Fruit fly (Drosophila melanogaster) whole organism, embryonic: ENCODE results near the gene shf.

Source experiments
- Abd-B ChIP-seq: fragments of 200-800 bp; sonication (Bioruptor generic); optimal IDR thresholded peaks from 2 replicates; lab custom pipeline; 2018; ENCODE audit warnings: missing biosample characterization, mild to moderate bottlenecking, missing genetic modification characterization, moderate library complexity
- Atf-2 ChIP-seq: fragments of 200-800 bp; sonication (Bioruptor generic); optimal IDR thresholded peaks from 2 replicates; lab custom pipeline; 2016; ENCODE audit warnings: missing biosample characterization, missing genetic modification characterization
- B-H2 ChIP-seq: fragments of 200-800 bp; sonication (Bioruptor generic); optimal IDR thresholded peaks from 2 replicates; lab custom pipeline; 2018; ENCODE audit warnings: missing biosample characterization, mild to moderate bottlenecking, missing genetic modification characterization
- Bdp1 ChIP-seq: fragments of 200-800 bp; sonication (Bioruptor generic); optimal IDR thresholded peaks from 3 replicates; lab custom pipeline; 2016; ENCODE audit warnings: missing biosample characterization, missing genetic modification characterization
- CG11560 ChIP-seq: fragments of 200-800 bp; sonication (Bioruptor generic); IDR thresholded peaks from 3 replicates; pipeline ENCODE4 v1.3.6; 2022; ENCODE audit warnings: missing biosample characterization, missing genetic modification characterization
- CG11695 ChIP-seq: fragments of 200-800 bp; sonication (Bioruptor generic); IDR thresholded peaks from 3 replicates; pipeline ENCODE4 v1.3.6; 2022; ENCODE audit warnings: missing biosample characterization, missing genetic modification characterization
- CG11696 ChIP-seq: fragments of 200-800 bp; sonication (Bioruptor generic); IDR thresholded peaks from 2 replicates; pipeline ENCODE4 v1.3.6; 2022; ENCODE audit warnings: missing biosample characterization, missing genetic modification characterization
- CG12942 ChIP-seq: fragments of 200-800 bp; sonication (Bioruptor generic); optimal IDR thresholded peaks from 3 replicates; lab custom pipeline; 2016; ENCODE audit warnings: missing biosample characterization, missing genetic modification characterization
- CG14667 ChIP-seq: fragments of 200-800 bp; sonication (Bioruptor generic); IDR thresholded peaks from 2 replicates; pipeline ENCODE4 v1.3.6; 2022; ENCODE audit warnings: missing biosample characterization, missing genetic modification characterization
- CG14710 ChIP-seq: fragments of 200-800 bp; sonication (Bioruptor generic); optimal IDR thresholded peaks from 3 replicates; lab custom pipeline; 2019; ENCODE audit warnings: missing biosample characterization, mild to moderate bottlenecking, missing genetic modification characterization, moderate library complexity
- CG1603 ChIP-seq: fragments of 200-800 bp; sonication (Bioruptor generic); optimal IDR thresholded peaks from 2 replicates; lab custom pipeline; 2019; ENCODE audit warnings: missing biosample characterization, mild to moderate bottlenecking, missing genetic modification characterization, moderate library complexity
- CG17568 ChIP-seq: fragments of 200-800 bp; sonication (Bioruptor generic); optimal IDR thresholded peaks from 2 replicates; lab custom pipeline; 2018; ENCODE audit warnings: missing biosample characterization, mild to moderate bottlenecking, missing genetic modification characterization, moderate library complexity
- CG17612 ChIP-seq: fragments of 200-800 bp; sonication (Bioruptor generic); IDR thresholded peaks from 2 replicates; pipeline ENCODE4 v1.3.6; 2022; ENCODE audit warnings: missing biosample characterization, missing genetic modification characterization
- CG4360 ChIP-seq: fragments of 200-800 bp; sonication (Bioruptor generic); IDR thresholded peaks from 2 replicates; pipeline ENCODE4 v1.3.6; 2022; ENCODE audit warnings: missing biosample characterization, missing genetic modification characterization
- CG4820 ChIP-seq: fragments of 200-800 bp; sonication (Bioruptor generic); optimal IDR thresholded peaks from 3 replicates; lab custom pipeline; 2016; ENCODE audit warnings: missing biosample characterization, missing genetic modification characterization
- CG5953 ChIP-seq: fragments of 200-800 bp; sonication (Bioruptor generic); IDR thresholded peaks from 2 replicates; pipeline ENCODE4 v1.3.6; 2022; ENCODE audit warnings: missing biosample characterization, missing genetic modification characterization
- CG6654 ChIP-seq: fragments of 200-800 bp; sonication (Bioruptor generic); optimal IDR thresholded peaks from 2 replicates; lab custom pipeline; 2017; ENCODE audit warnings: missing biosample characterization, mild to moderate bottlenecking, missing genetic modification characterization
- CG7372 ChIP-seq: fragments of 200-800 bp; sonication (Bioruptor generic); IDR thresholded peaks from 2 replicates; pipeline ENCODE4 v1.3.6; 2022; ENCODE audit warnings: missing biosample characterization, missing genetic modification characterization
- CG7987 ChIP-seq: fragments of 200-800 bp; sonication (Bioruptor generic); optimal IDR thresholded peaks from 2 replicates; lab custom pipeline; 2018; ENCODE audit warnings: missing biosample characterization, mild to moderate bottlenecking, missing genetic modification characterization, moderate library complexity
- CG8089 ChIP-seq: fragments of 200-800 bp; sonication (Bioruptor generic); optimal IDR thresholded peaks from 3 replicates; lab custom pipeline; 2016; ENCODE audit warnings: missing biosample characterization, missing genetic modification characterization
- CG8765 ChIP-seq: fragments of 200-800 bp; sonication (Bioruptor generic); IDR thresholded peaks from 2 replicates; pipeline ENCODE4 v1.3.6; 2022; ENCODE audit warnings: missing biosample characterization, missing genetic modification characterization
- CG8944 ChIP-seq: fragments of 200-800 bp; sonication (Bioruptor generic); optimal IDR thresholded peaks from 3 replicates; lab custom pipeline; 2016; ENCODE audit warnings: missing biosample characterization, missing genetic modification characterization
- CG9609 ChIP-seq: fragments of 200-800 bp; sonication (Bioruptor generic); optimal IDR thresholded peaks from 3 replicates; lab custom pipeline; 2016; ENCODE audit warnings: missing biosample characterization, missing genetic modification characterization
- Dad ChIP-seq: fragments of 200-800 bp; sonication (Bioruptor generic); optimal IDR thresholded peaks from 3 replicates; lab custom pipeline; 2016; ENCODE audit warnings: missing biosample characterization, missing genetic modification characterization
- Dip2 ChIP-seq: fragments of 200-800 bp; sonication (Bioruptor generic); IDR thresholded peaks from 2 replicates; pipeline ENCODE4 v1.3.6; 2022; ENCODE audit warnings: missing biosample characterization, missing genetic modification characterization
- Dip3 ChIP-seq: fragments of 200-800 bp; sonication (Bioruptor generic); optimal IDR thresholded peaks from 3 replicates; lab custom pipeline; 2016; ENCODE audit warnings: missing biosample characterization, missing genetic modification characterization
- Dref ChIP-seq: fragments of 200-800 bp; sonication (Bioruptor generic); IDR thresholded peaks from 2 replicates; pipeline ENCODE4 v1.3.6; 2022; ENCODE audit warnings: missing biosample characterization, missing genetic modification characterization
- HLH3B ChIP-seq: fragments of 200-800 bp; sonication (Bioruptor generic); IDR thresholded peaks from 2 replicates; pipeline ENCODE4 v1.3.6; 2022; ENCODE audit warnings: missing biosample characterization, missing genetic modification characterization
- HLH54F ChIP-seq: fragments of 200-800 bp; sonication (Bioruptor generic); optimal IDR thresholded peaks from 3 replicates; lab custom pipeline; 2016; ENCODE audit warnings: missing biosample characterization, missing genetic modification characterization
- Kr ChIP-seq: fragments of 200-800 bp; sonication (Bioruptor generic); optimal IDR thresholded peaks from 2 replicates; lab custom pipeline; 2017; ENCODE audit warnings: missing biosample characterization, mild to moderate bottlenecking, missing genetic modification characterization
- MTF-1 ChIP-seq: fragments of 200-800 bp; sonication (Bioruptor generic); optimal IDR thresholded peaks from 2 replicates; lab custom pipeline; 2018; ENCODE audit warnings: missing biosample characterization, mild to moderate bottlenecking, missing genetic modification characterization, borderline replicate concordance
- Med ChIP-seq: fragments of 200-800 bp; sonication (Bioruptor generic); peaks from one replicate; lab custom pipeline; 2016; ENCODE audit warnings: missing biosample characterization, missing genetic modification characterization, mild to moderate bottlenecking, inconsistent platforms, moderate library complexity
- Oli ChIP-seq: fragments of 200-800 bp; sonication (Bioruptor generic); optimal IDR thresholded peaks from 2 replicates; lab custom pipeline; 2018; ENCODE audit warnings: missing biosample characterization, mild to moderate bottlenecking, missing genetic modification characterization, moderate library complexity
- Opbp ChIP-seq: fragments of 200-800 bp; sonication (Bioruptor generic); IDR thresholded peaks from 3 replicates; pipeline ENCODE4 v1.3.6; 2022; ENCODE audit warnings: missing biosample characterization, missing genetic modification characterization; ENCODE audit not compliant: partially characterized antibody
- PHDP ChIP-seq: fragments of 200-800 bp; sonication (Bioruptor generic); optimal IDR thresholded peaks from 3 replicates; lab custom pipeline; 2018; ENCODE audit warnings: missing biosample characterization, mild to moderate bottlenecking, missing genetic modification characterization, moderate library complexity
- Sox102F ChIP-seq: fragments of 200-800 bp; sonication (Bioruptor generic); optimal IDR thresholded peaks from 2 replicates; lab custom pipeline; 2018; ENCODE audit warnings: missing biosample characterization, mild to moderate bottlenecking, missing genetic modification characterization, moderate library complexity
- Sry-δ ChIP-seq: fragments of 200-800 bp; sonication (Bioruptor generic); optimal IDR thresholded peaks from 2 replicates; lab custom pipeline; 2016; ENCODE audit warnings: missing biosample characterization, missing genetic modification characterization
- bab2 ChIP-seq: fragments of 200-800 bp; sonication (Bioruptor generic); optimal IDR thresholded peaks from 2 replicates; lab custom pipeline; 2016; ENCODE audit warnings: missing biosample characterization, missing genetic modification characterization
- br ChIP-seq: fragments of >200 bp; optimal IDR thresholded peaks from 2 replicates; lab custom pipeline; 2017
- crp ChIP-seq, 2 experiments: fragments of 200-800 bp; sonication (Bioruptor generic); optimal IDR thresholded peaks; 2 replicates in 1 of 2; 3 replicates in 1 of 2; lab custom pipeline; 2017; ENCODE audit warnings: missing biosample characterization in 2 of 2, missing genetic modification characterization in 2 of 2, mild to moderate bottlenecking in 1 of 2, moderate library complexity in 1 of 2
- gcm ChIP-seq: fragments of 200-800 bp; sonication (Bioruptor generic); optimal IDR thresholded peaks from 2 replicates; lab custom pipeline; 2019; ENCODE audit warnings: missing biosample characterization, mild to moderate bottlenecking, missing genetic modification characterization, moderate library complexity
- gro ChIP-seq: fragments of 200-800 bp; sonication (Bioruptor generic); optimal IDR thresholded peaks from 2 replicates; lab custom pipeline; 2016; ENCODE audit warnings: missing biosample characterization, missing genetic modification characterization
- insv ChIP-seq, 2 experiments: fragments of 200-800 bp; sonication (Bioruptor generic); optimal IDR thresholded peaks; 3 replicates each; lab custom pipeline; 2016 to 2018; ENCODE audit warnings: missing biosample characterization in 2 of 2, missing genetic modification characterization in 2 of 2
- inv ChIP-seq: fragments of 200-800 bp; sonication (Bioruptor generic); IDR thresholded peaks from 2 replicates; pipeline ENCODE4 v1.3.6; 2022; ENCODE audit warnings: missing biosample characterization, missing genetic modification characterization; ENCODE audit not compliant: partially characterized antibody
- luna ChIP-seq: fragments of 200-800 bp; sonication (Bioruptor generic); optimal IDR thresholded peaks from 2 replicates; lab custom pipeline; 2016; ENCODE audit warnings: missing biosample characterization, missing genetic modification characterization
- mld ChIP-seq: fragments of 200-800 bp; sonication (Bioruptor generic); IDR thresholded peaks from 3 replicates; pipeline ENCODE4 v1.3.6; 2022; ENCODE audit warnings: missing biosample characterization, missing genetic modification characterization; ENCODE audit not compliant: partially characterized antibody
- prd ChIP-seq, 3 experiments: fragments of >200 bp in 2 of 3; fragments of 200-800 bp in 1 of 3; sonication (Bioruptor generic) in 1 of 3; optimal IDR thresholded peaks in 2 of 3; IDR thresholded peaks in 1 of 3; 2 replicates in 2 of 3; 3 replicates in 1 of 3; pipeline versions ENCODE4 v1.3.6 to Lab custom; 2017 to 2022; ENCODE audit warnings: missing biosample characterization in 1 of 3, missing genetic modification characterization in 1 of 3
- repo ChIP-seq: fragments of 200-800 bp; sonication (Bioruptor generic); optimal IDR thresholded peaks from 2 replicates; lab custom pipeline; 2016; ENCODE audit warnings: missing biosample characterization, missing genetic modification characterization
- seq ChIP-seq: fragments of 200-800 bp; sonication (Bioruptor generic); IDR thresholded peaks from 2 replicates; pipeline ENCODE4 v1.3.6; 2022; ENCODE audit warnings: missing biosample characterization, missing genetic modification characterization
- slp2 ChIP-seq: fragments of 200-800 bp; sonication (Bioruptor generic); optimal IDR thresholded peaks from 2 replicates; lab custom pipeline; 2016; ENCODE audit warnings: missing biosample characterization, missing genetic modification characterization
- wor ChIP-seq: fragments of 200-800 bp; sonication (Bioruptor generic); IDR thresholded peaks from 2 replicates; pipeline ENCODE4 v1.3.6; 2022; ENCODE audit warnings: missing biosample characterization, missing genetic modification characterization

The shf gene

DNA sequence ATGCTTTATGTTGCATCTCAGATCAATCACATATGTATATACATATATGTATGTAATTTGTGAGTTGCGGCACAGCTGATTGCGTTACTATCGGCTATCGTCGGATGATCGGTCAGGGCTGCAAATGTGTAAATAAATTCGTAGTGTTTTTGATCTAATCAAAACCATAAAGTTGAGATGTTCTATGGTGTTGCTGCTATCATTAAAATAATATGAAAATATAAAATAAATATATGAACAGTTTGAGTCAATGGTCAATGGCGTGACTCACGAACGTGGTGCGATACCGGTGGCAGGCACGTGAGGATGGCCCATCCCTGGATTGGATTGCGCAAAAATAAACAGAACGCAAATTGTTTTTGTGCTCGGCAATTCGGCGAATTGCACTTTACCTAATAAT lies 8.5 kb downstream of the shf start, which contains the start of gene Coq7 (continued):
- TF ChIP-seq prd (optimal IDR thresholded peaks at IDR 0.05; lab: Kevin White, UChicago) (no peak), prd (GFP tag; IDR thresholded peaks at IDR 0.05; lab: Robert Waterston, UW) (peak; percentile 96), HLH3B (GFP tag; lab: Robert Waterston, UW) (peak; percentile 87), CG17612 (GFP tag; lab: Robert Waterston, UW) (peak; percentile 40; the same call in 1 of the 2 replicates), luna (GFP tag; lab: Kevin White, UChicago) (no peak), Sry-δ (GFP tag; lab: Kevin White, UChicago) (peak; percentile 67), crp (GFP tag; optimal IDR thresholded peaks at IDR 0.05; lab: Kevin White, UChicago) (peak; percentile 57 to 92), gcm (GFP tag; lab: Kevin White, UChicago) (no peak), CG9609 (GFP tag; lab: Kevin White, UChicago) (peak; percentile 40), Med (peak; percentile 91), CG7987 (GFP tag; lab: Kevin White, UChicago) (peak; percentile 62), Abd-B (peak; percentile 80), CG14710 (peak; percentile 91), CG4360 (GFP tag; lab: Robert Waterston, UW) (peak; percentile 38; the same call in 1 of the 2 replicates), Bdp1 (GFP tag; lab: Kevin White, UChicago) (peak; percentile 56), wor (GFP tag; lab: Robert Waterston, UW) (peak; percentile 82), bab2 (peak; percentile 19), insv (GFP tag; optimal IDR thresholded peaks at IDR 0.05; lab: Kevin White, UChicago) (peak in 1 of 2 experiments; percentile 53), CG11560 (tag; lab: Robert Waterston, UW) (peak; percentile 81), gro (GFP tag; lab: Kevin White, UChicago) (no peak), CG11695 (GFP tag; lab: Robert Waterston, UW) (peak; percentile 87), CG4820 (GFP tag; lab: Kevin White, UChicago) (peak; percentile 87), CG11696 (peak; percentile 60), Kr (no peak), CG12942 (GFP tag; lab: Kevin White, UChicago) (peak; percentile 87), B-H2 (no peak), Atf-2 (GFP tag; lab: Kevin White, UChicago) (peak; percentile 2), Oli (tag; lab: Kevin White, UChicago) (peak; percentile 77), CG8765 (peak; percentile 91), Sox102F (GFP tag; lab: Kevin White, UChicago) (peak; percentile 89), CG8944 (GFP tag; lab: Kevin White, UChicago) (peak; percentile 46), slp2 (peak; percentile 51), MTF-1 (GFP tag; lab: Kevin White, UChicago) (peak; percentile 56), CG7372 (GFP tag; lab: Robert Waterston, UW) (peak; percentile 86), Dip3 (GFP tag; lab: Kevin White, UChicago) (peak; percentile 57), CG8089 (no peak), Opbp (peak; percentile 90), inv (GFP tag; lab: Robert Waterston, UW) (peak; percentile 98), Dip2 (GFP tag; lab: Robert Waterston, UW) (no peak), PHDP (tag; lab: Kevin White, UChicago) (no peak), Dad (peak; percentile 62), repo (GFP tag; lab: Kevin White, UChicago) (no peak), CG6654 (GFP tag; lab: Kevin White, UChicago) (peak; percentile 33), Dref (GFP tag; lab: Robert Waterston, UW) (peak; percentile 60), CG1603 (tag; lab: Kevin White, UChicago) (no peak), br (no peak), CG17568 (GFP tag; lab: Kevin White, UChicago) (no peak), seq (GFP tag; lab: Robert Waterston, UW) (peak; percentile 84), mld (GFP tag; lab: Robert Waterston, UW) (peak; percentile 91), CG5953 (GFP tag; lab: Robert Waterston, UW) (peak; percentile 81), HLH54F (GFP tag; lab: Kevin White, UChicago) (peak; percentile 59), CG14667 (GFP tag; lab: Robert Waterston, UW) (peak; percentile 86)
